Fruit fly (Drosophila melanogaster): ENCODE data around the gene Caf1-180.
A peak's percentile ranks its signal among the peaks of the same experiment; 100 is the strongest.

Gene Caf1-180

DNA sequence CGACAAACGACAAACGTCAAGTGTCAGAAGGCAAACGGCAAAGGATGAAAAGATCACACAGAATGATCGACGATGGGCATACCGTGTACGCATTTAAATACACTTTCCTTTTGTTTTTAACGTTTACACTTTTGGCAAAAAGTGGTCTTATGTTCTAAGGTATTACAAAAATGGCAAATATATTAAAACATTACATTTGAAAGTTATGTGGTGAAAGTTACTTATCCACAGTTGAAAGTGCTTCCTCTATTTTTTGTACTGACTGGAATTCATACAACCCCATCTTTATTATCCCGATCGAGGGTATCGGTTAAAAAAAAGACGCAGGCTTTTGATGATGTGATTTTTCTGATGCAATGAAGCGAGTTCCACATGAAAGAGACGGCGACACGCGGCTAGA is 10.2 kb upstream of the Caf1-180 start (continued):
- TF ChIP-seq CG9215 (GFP tag; IDR thresholded peaks at IDR 0.05) (no peak), CG6272 (GFP tag; IDR thresholded peaks at IDR 0.05) (no peak), CG4282 (GFP tag; optimal IDR thresholded peaks at IDR 0.05) (no peak), CG14710 (tag; optimal IDR thresholded peaks at IDR 0.05) (no peak)

DNA sequence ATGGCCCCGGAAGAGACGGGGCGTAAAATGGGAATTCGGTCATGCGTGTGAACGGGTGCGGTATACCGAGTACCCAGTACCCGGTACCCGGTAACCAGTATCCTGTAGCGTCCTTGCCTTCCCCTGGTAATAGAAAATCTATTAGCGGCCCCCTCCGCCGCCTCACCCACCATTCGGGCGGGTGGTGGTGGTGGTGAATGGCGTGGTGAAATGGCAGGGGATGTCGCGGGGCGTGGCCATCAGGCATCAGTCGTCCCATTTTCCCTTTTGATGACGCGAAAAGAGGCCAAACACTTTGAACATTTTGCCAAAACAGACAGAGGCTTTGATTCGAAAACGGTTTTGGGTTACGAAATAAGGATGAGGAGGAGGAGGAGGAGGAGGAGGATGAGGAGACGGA is 1.8 kb upstream of the Caf1-180 start:
- TF ChIP-seq YL-1 (GFP tag; optimal IDR thresholded peaks at IDR 0.05) (no peak), HLHmδ (GFP tag; optimal IDR thresholded peaks at IDR 0.05) (no peak), Xbp1 (GFP tag; optimal IDR thresholded peaks at IDR 0.05) (no peak), pros (GFP tag; optimal IDR thresholded peaks at IDR 0.05) (peak; percentile 12), otp (GFP tag; IDR thresholded peaks at IDR 0.05) (no peak), trh (GFP tag; optimal IDR thresholded peaks at IDR 0.05) (no peak), fd3F (GFP tag; optimal IDR thresholded peaks at IDR 0.05) (no peak), mam (GFP tag; optimal IDR thresholded peaks at IDR 0.05) (no peak), Antp (GFP tag; optimal IDR thresholded peaks at IDR 0.05) (no peak), CG13624 (GFP tag; optimal IDR thresholded peaks at IDR 0.05) (no peak), kay (GFP tag; optimal IDR thresholded peaks at IDR 0.05) (no peak), Hey (tag; optimal IDR thresholded peaks at IDR 0.05) (peak; percentile 32), shn (GFP tag; optimal IDR thresholded peaks at IDR 0.05) (no peak), CG8924 (tag; optimal IDR thresholded peaks at IDR 0.05) (no peak), crol (GFP tag; IDR thresholded peaks at IDR 0.05) (peak; percentile 33; the same call in 1 of the 2 replicates), Mes4 (GFP tag; optimal IDR thresholded peaks at IDR 0.05) (no peak), CG10959 (GFP tag; IDR thresholded peaks at IDR 0.05) (no peak), Ets65A (GFP tag) (peak; percentile 42), CG1647 (GFP tag; optimal IDR thresholded peaks at IDR 0.05) (no peak), Nf-YB (GFP tag; optimal IDR thresholded peaks at IDR 0.05) (peak; percentile 63), Stat92E (GFP tag; optimal IDR thresholded peaks at IDR 0.05) (no peak), oc (tag; optimal IDR thresholded peaks at IDR 0.05) (peak; percentile 59), Sox102F (GFP tag; optimal IDR thresholded peaks at IDR 0.05) (no peak), insv (GFP tag; optimal IDR thresholded peaks at IDR 0.05) (no peak), Doc3 (GFP tag; IDR thresholded peaks at IDR 0.05; ENCODE audit: partially characterized antibody) (no peak), CG12236 (GFP tag; optimal IDR thresholded peaks at IDR 0.05) (no peak), CG10209 (GFP tag; optimal IDR thresholded peaks at IDR 0.05) (no peak), CG12299 (tag; optimal IDR thresholded peaks at IDR 0.05) (no peak), slou (GFP tag; optimal IDR thresholded peaks at IDR 0.05) (no peak), Hr39 (optimal IDR thresholded peaks at IDR 0.05) (peak; percentile 59), Neu2 (GFP tag; optimal IDR thresholded peaks at IDR 0.05; ENCODE audit: borderline replicate concordance) (no peak), Nf-YC (tag; optimal IDR thresholded peaks at IDR 0.05) (peak; percentile 73), fd102C (GFP tag; optimal IDR thresholded peaks at IDR 0.05) (no peak), dimm (GFP tag; IDR thresholded peaks at IDR 0.05) (no peak), CG10462 (GFP tag; optimal IDR thresholded peaks at IDR 0.05) (no peak), Xrp1 (GFP tag; IDR thresholded peaks at IDR 0.05) (no peak)

DNA sequence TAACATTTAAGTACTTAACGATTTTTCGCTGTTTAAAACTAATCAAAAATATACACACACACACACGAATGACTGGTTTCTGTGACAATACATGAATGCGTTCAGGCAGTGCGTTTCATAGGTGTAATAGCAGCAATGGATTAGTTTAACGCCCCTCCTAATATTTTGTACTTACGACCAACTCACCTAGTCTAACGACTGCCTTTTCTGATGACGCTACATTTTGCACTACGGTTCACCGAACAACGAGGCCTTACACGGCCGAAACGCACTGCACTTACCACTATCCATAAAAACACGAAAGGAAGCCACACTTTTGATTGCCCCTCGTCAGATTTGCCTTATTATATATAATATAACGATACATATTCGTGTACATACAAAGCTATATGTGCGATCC is 4.9 kb downstream of the Caf1-180 start:
- TF ChIP-seq CG9727 (GFP tag; optimal IDR thresholded peaks at IDR 0.05) (peak; percentile 22), Six4 (GFP tag; optimal IDR thresholded peaks at IDR 0.05) (no peak), CG8765 (GFP tag; IDR thresholded peaks at IDR 0.05) (peak; percentile 14; the same call in 1 of the 2 replicates), Sox102F (GFP tag; optimal IDR thresholded peaks at IDR 0.05) (no peak), sug (tag; optimal IDR thresholded peaks at IDR 0.05) (no peak), trem (tag; optimal IDR thresholded peaks at IDR 0.05) (peak; percentile 21), CG17385 (GFP tag; optimal IDR thresholded peaks at IDR 0.05) (no peak), Hey (tag; optimal IDR thresholded peaks at IDR 0.05) (no peak), CG8944 (GFP tag; optimal IDR thresholded peaks at IDR 0.05) (peak; percentile 11), tx (GFP tag; optimal IDR thresholded peaks at IDR 0.05) (no peak), NFAT (GFP tag; IDR thresholded peaks at IDR 0.05) (no peak), CG8924 (tag; optimal IDR thresholded peaks at IDR 0.05) (peak; percentile 24), CG6689 (GFP tag; IDR thresholded peaks at IDR 0.05) (peak; percentile 20; the same call in 1 of the 2 replicates), CG17361 (GFP tag; IDR thresholded peaks at IDR 0.05) (no peak), Sry-δ (GFP tag; optimal IDR thresholded peaks at IDR 0.05) (no peak)
